Worm (Caenorhabditis elegans) whole organism, late embryonic: ENCODE measurements around the gene Y9C9A.16.

Experiments used
- K09A11.1 ChIP-seq: sonication (generic microtip); optimal IDR thresholded peaks from 2 replicates; lab custom pipeline; 2017; ENCODE audit warnings: antibody characterized with exemption, mild to moderate bottlenecking, missing genetic modification characterization, missing compliant biosample characterization; ENCODE audit not compliant: insufficient read depth
- ceh-2 ChIP-seq: sonication (generic microtip); optimal IDR thresholded peaks from 2 replicates; lab custom pipeline; 2016; ENCODE audit warnings: missing genotype, missing genetic modification characterization, missing compliant biosample characterization
- che-1 ChIP-seq: sonication (generic microtip); optimal IDR thresholded peaks from 2 replicates; lab custom pipeline; 2016; ENCODE audit warnings: mild to moderate bottlenecking, missing genetic modification characterization, missing compliant biosample characterization
- elt-2 ChIP-seq: sonication (generic microtip); optimal IDR thresholded peaks from 2 replicates; lab custom pipeline; 2016; ENCODE audit warnings: missing genetic modification reagents, missing genetic modification characterization, missing compliant biosample characterization
- fkh-10 ChIP-seq: fragments of 150-350 bp; optimal IDR thresholded peaks from 2 replicates; lab custom pipeline; 2014; ENCODE audit warnings: missing biosample characterization, missing genetic modification reagents, missing genetic modification characterization
- hlh-13 ChIP-seq: fragments of 200-800 bp; sonication (Bioruptor generic); optimal IDR thresholded peaks from 2 replicates; lab custom pipeline; 2018; ENCODE audit warnings: mild to moderate bottlenecking, missing genetic modification characterization, missing compliant biosample characterization
- lin-11 ChIP-seq: fragments of 200-800 bp; sonication (Bioruptor generic); optimal IDR thresholded peaks from 2 replicates; lab custom pipeline; 2018; ENCODE audit warnings: mild to moderate bottlenecking, missing genetic modification characterization, missing compliant biosample characterization
- nfya-1 ChIP-seq: sonication (generic microtip); optimal IDR thresholded peaks from 2 replicates; lab custom pipeline; 2017; ENCODE audit warnings: missing genetic modification characterization, mild to moderate bottlenecking, missing compliant biosample characterization, antibody characterized with exemption, moderate library complexity
- pha-4 ChIP-seq: fragments of 150-350 bp; optimal IDR thresholded peaks from 2 replicates; lab custom pipeline; 2018; ENCODE audit warnings: missing biosample characterization, missing genetic modification reagents, missing genetic modification characterization
- pqm-1 ChIP-seq: sonication (generic microtip); optimal IDR thresholded peaks from 2 replicates; lab custom pipeline; 2016; ENCODE audit warnings: missing genetic modification characterization, missing compliant biosample characterization
- rnt-1 ChIP-seq: sonication (generic microtip); optimal IDR thresholded peaks from 2 replicates; lab custom pipeline; 2016; ENCODE audit warnings: missing genetic modification characterization, missing compliant biosample characterization
- unc-55 ChIP-seq: sonication (generic microtip); optimal IDR thresholded peaks from 2 replicates; lab custom pipeline; 2017; ENCODE audit warnings: missing biosample characterization, missing genetic modification reagents, missing genetic modification characterization
- unc-86 ChIP-seq: sonication (generic microtip); optimal IDR thresholded peaks from 2 replicates; lab custom pipeline; 2016; ENCODE audit warnings: missing genetic modification characterization, missing compliant biosample characterization

DNA sequence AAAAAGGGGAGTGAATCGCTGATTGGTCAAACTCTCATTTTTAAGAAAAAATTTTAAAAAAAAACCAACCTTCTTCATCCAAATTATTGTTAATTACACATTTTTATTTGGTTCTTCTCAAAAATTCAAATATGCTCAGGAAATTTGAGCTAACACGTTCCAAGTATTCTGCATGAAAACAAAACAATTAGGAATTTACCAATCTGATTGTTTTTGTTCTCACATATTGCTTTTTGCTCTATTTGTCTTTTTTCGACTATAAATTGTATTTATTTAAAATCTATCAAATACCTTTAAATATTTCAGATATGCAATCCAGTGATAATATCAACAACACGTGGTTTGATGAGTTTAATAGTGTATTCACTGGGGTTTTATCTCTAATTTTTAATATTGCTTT, 36.3 kb upstream of the Y9C9A.16 start, which contains the start of gene srm-1:
- TF ChIP-seq pqm-1 (tag; lab: Kevin White, UChicago): no peak
- no peak for TF ChIP-seq ceh-2
- TF ChIP-seq K09A11.1 (tag; lab: Kevin White, UChicago): no peak
- TF ChIP-seq elt-2 (tag; lab: Kevin White, UChicago): no peak
- no peak for TF ChIP-seq unc-86
- no peak for TF ChIP-seq che-1
- no peak for TF ChIP-seq nfya-1 (tag; lab: Kevin White, UChicago)
- no peak for TF ChIP-seq unc-55 (GFP tag; lab: Kevin White, UChicago)
- no peak for TF ChIP-seq hlh-13 (GFP tag; lab: Kevin White, UChicago)
- no peak for TF ChIP-seq fkh-10 (GFP tag; lab: Kevin White, UChicago)
- no peak for TF ChIP-seq lin-11 (tag; lab: Kevin White, UChicago)
- TF ChIP-seq pha-4: no peak
- no peak for TF ChIP-seq rnt-1 (tag; lab: Kevin White, UChicago)
